Worm (Caenorhabditis elegans) whole organism, L4 larva: ENCODE data around the gene mlc-5.

Experiments used
- F26F4.8 ChIP-seq: fragments of 200-800 bp; sonication (Bioruptor generic); conservative IDR thresholded peaks from 2 replicates; pipeline ENCODE4 v1.3.6; 2022; ENCODE audit warnings: missing genetic modification characterization, missing compliant biosample characterization
- F37D6.2 ChIP-seq: sonication (generic microtip); optimal IDR thresholded peaks from 2 replicates; lab custom pipeline; 2016; ENCODE audit warnings: mild to moderate bottlenecking, missing genetic modification characterization, missing compliant biosample characterization
- R02D3.7 ChIP-seq: fragments of 150-350 bp; sonication (generic microtip); optimal IDR thresholded peaks from 3 replicates; lab custom pipeline; 2014; ENCODE audit warnings: missing biosample characterization, missing genetic modification characterization
- T20F7.1 ChIP-seq: fragments of 200-800 bp; sonication (Bioruptor generic); optimal IDR thresholded peaks from 2 replicates; lab custom pipeline; 2018; ENCODE audit warnings: mild to moderate bottlenecking, missing genetic modification characterization, missing compliant biosample characterization
- Y5F2A.4 ChIP-seq: fragments of 200-800 bp; sonication (Bioruptor generic); optimal IDR thresholded peaks from 2 replicates; lab custom pipeline; 2018; ENCODE audit warnings: mild to moderate bottlenecking, missing genetic modification characterization, missing compliant biosample characterization
- Y75B8A.6 ChIP-seq: fragments of 200-800 bp; sonication (Bioruptor generic); IDR thresholded peaks from 2 replicates; pipeline ENCODE4 v1.3.6; 2022; ENCODE audit warnings: missing genetic modification reagents, missing genetic modification characterization, missing compliant biosample characterization
- ZK546.5 ChIP-seq, 2 experiments: sonication (generic microtip); optimal IDR thresholded peaks; 2 replicates each; lab custom pipeline; 2017; ENCODE audit warnings: missing biosample characterization in 2 of 2, missing genetic modification characterization in 2 of 2
- ceh-28 ChIP-seq: fragments of 150-350 bp; optimal IDR thresholded peaks from 2 replicates; lab custom pipeline; 2014; ENCODE audit warnings: missing biosample characterization, missing genetic modification reagents, missing genetic modification characterization
- ceh-44 ChIP-seq: fragments of 200-800 bp; sonication (Bioruptor generic); IDR thresholded peaks from 2 replicates; pipeline ENCODE4 v1.3.6; 2022; ENCODE audit warnings: missing genetic modification reagents, missing genetic modification characterization, missing compliant biosample characterization
- ceh-62 ChIP-seq: sonication (generic microtip); optimal IDR thresholded peaks from 2 replicates; lab custom pipeline; 2017; ENCODE audit warnings: missing biosample characterization, missing genetic modification characterization
- ceh-82 ChIP-seq: sonication (generic microtip); optimal IDR thresholded peaks from 2 replicates; lab custom pipeline; 2017; ENCODE audit warnings: missing biosample characterization, missing genetic modification characterization
- ces-1 ChIP-seq: fragments of 150-350 bp; sonication (generic microtip); optimal IDR thresholded peaks from 4 replicates; lab custom pipeline; 2014; ENCODE audit warnings: missing biosample characterization, missing genetic modification reagents, missing genetic modification characterization
- ctbp-1 ChIP-seq: fragments of 200-800 bp; sonication (Bioruptor generic); IDR thresholded peaks from 2 replicates; pipeline ENCODE4 v1.3.6; 2022; ENCODE audit warnings: missing genetic modification reagents, missing genetic modification characterization, missing compliant biosample characterization
- daf-16 ChIP-seq, 3 experiments: sonication (generic microtip); optimal IDR thresholded peaks; 2 replicates each; lab custom pipeline; 2016 to 2017; ENCODE audit warnings: missing genetic modification characterization in 3 of 3, missing genetic modification reagents in 3 of 3, mild to moderate bottlenecking in 2 of 3, missing compliant biosample characterization in 2 of 3, missing biosample characterization in 1 of 3, moderate library complexity in 1 of 3
- daf-8 ChIP-seq: fragments of 200-800 bp; sonication (Bioruptor generic); IDR thresholded peaks from 2 replicates; pipeline ENCODE4 v1.3.6; 2022; ENCODE audit warnings: missing genetic modification characterization, missing compliant biosample characterization
- dmd-8 ChIP-seq: fragments of 200-800 bp; sonication (Bioruptor generic); IDR thresholded peaks from 2 replicates; pipeline ENCODE4 v1.3.6; 2022; ENCODE audit warnings: missing genetic modification characterization, missing compliant biosample characterization
- dmd-9 ChIP-seq: fragments of 200-800 bp; sonication (Bioruptor generic); IDR thresholded peaks from 2 replicates; pipeline ENCODE4 v1.3.6; 2022; ENCODE audit warnings: missing genetic modification reagents, missing genetic modification characterization, missing compliant biosample characterization
- duxl-1 ChIP-seq: sonication (generic microtip); optimal IDR thresholded peaks from 2 replicates; lab custom pipeline; 2016; ENCODE audit warnings: mild to moderate bottlenecking, missing genetic modification characterization, moderate library complexity, missing compliant biosample characterization; ENCODE audit not compliant: poor library complexity
- dve-1 ChIP-seq: sonication (generic microtip); optimal IDR thresholded peaks from 2 replicates; lab custom pipeline; 2017; ENCODE audit warnings: antibody characterized with exemption, mild to moderate bottlenecking, missing genetic modification characterization, missing compliant biosample characterization; ENCODE audit not compliant: insufficient read depth
- fkh-10 ChIP-seq: fragments of 150-350 bp; optimal IDR thresholded peaks from 2 replicates; lab custom pipeline; 2014; ENCODE audit warnings: missing biosample characterization, missing genetic modification reagents, missing genetic modification characterization
- hlh-11 ChIP-seq: fragments of 200-800 bp; sonication (Bioruptor generic); optimal IDR thresholded peaks from 2 replicates; lab custom pipeline; 2018; ENCODE audit warnings: mild to moderate bottlenecking, missing genetic modification characterization, missing compliant biosample characterization
- hlh-30 ChIP-seq: sonication (generic microtip); optimal IDR thresholded peaks from 2 replicates; lab custom pipeline; 2017; ENCODE audit warnings: antibody characterized with exemption, mild to moderate bottlenecking, missing genetic modification characterization, missing compliant biosample characterization; ENCODE audit not compliant: insufficient read depth
- hmg-1.1 ChIP-seq: fragments of 200-800 bp; sonication (Bioruptor generic); IDR thresholded peaks from 2 replicates; pipeline ENCODE4 v1.3.6; 2022; ENCODE audit warnings: missing genetic modification reagents, missing genetic modification characterization, missing compliant biosample characterization
- lim-7 ChIP-seq: fragments of 200-800 bp; sonication (Bioruptor generic); IDR thresholded peaks from 2 replicates; pipeline ENCODE4 v1.3.6; 2022; ENCODE audit warnings: missing genetic modification characterization, missing compliant biosample characterization
- lin-1 ChIP-seq: fragments of 200-800 bp; sonication (Bioruptor generic); IDR thresholded peaks from 2 replicates; pipeline ENCODE4 v1.3.6; 2022; ENCODE audit warnings: missing genetic modification reagents, missing genetic modification characterization, missing compliant biosample characterization
- lin-15B ChIP-seq: fragments of 150-350 bp; sonication (generic microtip); optimal IDR thresholded peaks from 3 replicates; lab custom pipeline; 2014; ENCODE audit warnings: missing biosample characterization, missing genetic modification characterization
- lin-38 ChIP-seq: fragments of 200-800 bp; sonication (Bioruptor generic); IDR thresholded peaks from 2 replicates; pipeline ENCODE4 v1.3.6; 2022; ENCODE audit warnings: missing genetic modification reagents, missing genetic modification characterization, missing compliant biosample characterization
- lin-39 ChIP-seq: fragments of 150-350 bp; optimal IDR thresholded peaks from 2 replicates; lab custom pipeline; 2014; ENCODE audit warnings: missing biosample characterization, missing genetic modification reagents, missing genetic modification characterization
- lsy-2 ChIP-seq, 2 experiments: fragments of 150-350 bp in 1 of 2; sonication (generic microtip) in 1 of 2; optimal IDR thresholded peaks; 2 replicates each; lab custom pipeline; 2014 to 2017; ENCODE audit warnings: missing biosample characterization in 2 of 2, missing genetic modification characterization in 2 of 2
- mdl-1 ChIP-seq, 2 experiments: fragments of 150-350 bp in 1 of 2; sonication (generic microtip) in 1 of 2; optimal IDR thresholded peaks; 2 replicates each; lab custom pipeline; 2014 to 2017; ENCODE audit warnings: missing biosample characterization in 2 of 2, missing genetic modification characterization in 2 of 2
- mes-2 ChIP-seq: sonication (generic microtip); optimal IDR thresholded peaks from 2 replicates; lab custom pipeline; 2016; ENCODE audit warnings: missing genotype, mild to moderate bottlenecking, missing genetic modification characterization, missing compliant biosample characterization; ENCODE audit not compliant: poor library complexity, severe bottlenecking
- mxl-2 ChIP-seq: fragments of 200-800 bp; sonication (Bioruptor generic); conservative IDR thresholded peaks from 2 replicates; pipeline ENCODE4 v1.3.6; 2022; ENCODE audit warnings: missing genetic modification reagents, missing genetic modification characterization, missing compliant biosample characterization
- nhr-102 ChIP-seq: sonication (generic microtip); optimal IDR thresholded peaks from 2 replicates; lab custom pipeline; 2016; ENCODE audit warnings: mild to moderate bottlenecking, missing genetic modification characterization, moderate library complexity, missing compliant biosample characterization
- nhr-111 ChIP-seq: fragments of 200-800 bp; sonication (Bioruptor generic); optimal IDR thresholded peaks from 2 replicates; lab custom pipeline; 2018; ENCODE audit warnings: mild to moderate bottlenecking, missing genetic modification characterization, missing compliant biosample characterization
- nhr-237 ChIP-seq: sonication (generic microtip); optimal IDR thresholded peaks from 2 replicates; lab custom pipeline; 2017; ENCODE audit warnings: missing biosample characterization, missing genetic modification characterization
- nhr-77 ChIP-seq: fragments of 150-350 bp; optimal IDR thresholded peaks from 2 replicates; lab custom pipeline; 2014; ENCODE audit warnings: missing biosample characterization, missing genetic modification characterization
- pha-4 ChIP-seq, 2 experiments: fragments of 150-350 bp in 1 of 2; fragments of 200-800 bp in 1 of 2; sonication (Bioruptor generic) in 1 of 2; IDR thresholded peaks in 1 of 2; optimal IDR thresholded peaks in 1 of 2; 2 replicates each; pipeline versions ENCODE4 v1.3.6 to Lab custom; 2014 to 2022; ENCODE audit warnings: missing genetic modification characterization in 2 of 2, missing genetic modification reagents in 2 of 2, missing biosample characterization in 1 of 2, missing compliant biosample characterization in 1 of 2
- php-3 ChIP-seq: fragments of 200-800 bp; sonication (Bioruptor generic); IDR thresholded peaks from 2 replicates; pipeline ENCODE4 v1.3.6; 2022; ENCODE audit warnings: missing genetic modification reagents, missing genetic modification characterization, missing compliant biosample characterization
- skn-1 ChIP-seq: fragments of 150-350 bp; optimal IDR thresholded peaks from 2 replicates; lab custom pipeline; 2014; ENCODE audit warnings: missing biosample characterization, missing genetic modification characterization
- snpc-1.2 ChIP-seq: fragments of 200-800 bp; sonication (Bioruptor generic); IDR thresholded peaks from 2 replicates; pipeline ENCODE4 v1.3.6; 2022; ENCODE audit warnings: missing genetic modification reagents, missing genetic modification characterization, missing compliant biosample characterization
- snpc-4 ChIP-seq: fragments of 150-350 bp; optimal IDR thresholded peaks from 2 replicates; lab custom pipeline; 2014; ENCODE audit warnings: missing biosample characterization, missing genetic modification characterization
- spr-1 ChIP-seq: sonication (generic microtip); optimal IDR thresholded peaks from 2 replicates; lab custom pipeline; 2016; ENCODE audit warnings: mild to moderate bottlenecking, missing genetic modification characterization, missing compliant biosample characterization
- tag-97 ChIP-seq: fragments of 200-800 bp; sonication (Bioruptor generic); IDR thresholded peaks from 2 replicates; pipeline ENCODE4 v1.3.6; 2022; ENCODE audit warnings: missing genetic modification characterization, missing compliant biosample characterization
- unc-62 ChIP-seq, 3 experiments: fragments of 150-350 bp in 1 of 3; sonication (generic microtip); optimal IDR thresholded peaks in 2 of 3; peaks in 1 of 3; 1 replicate in 1 of 3; 2 replicates in 2 of 3; lab custom pipeline; 2014 to 2017; ENCODE audit warnings: missing biosample characterization in 3 of 3, missing genetic modification characterization in 3 of 3, missing genetic modification reagents in 3 of 3, missing genotype in 1 of 3
- vab-7 ChIP-seq: fragments of 200-800 bp; sonication (Bioruptor generic); IDR thresholded peaks from 2 replicates; pipeline ENCODE4 v1.3.6; 2022; ENCODE audit warnings: missing genetic modification reagents, missing genetic modification characterization, missing compliant biosample characterization
- zfp-3 ChIP-seq: fragments of 200-800 bp; sonication (Bioruptor generic); conservative IDR thresholded peaks from 2 replicates; pipeline ENCODE4 v1.3.6; 2022; ENCODE audit warnings: missing genetic modification reagents, missing genetic modification characterization, missing compliant biosample characterization
- zip-2 ChIP-seq: fragments of 150-350 bp; optimal IDR thresholded peaks from 2 replicates; lab custom pipeline; 2014; ENCODE audit warnings: missing biosample characterization, missing genetic modification characterization

mlc-5 gene

ce11 chrIII:13604834-13605233, 18.3 kb upstream of the mlc-5 start (continued):
- peak; percentile 6 for TF ChIP-seq nhr-111

ce11 chrIII:13606016-13606530, 17.0 kb upstream of the mlc-5 start, which contains the start of gene act-5:
Gene act-5, minus strand, starts transcription at chrIII:13606066.
- no peak for TF ChIP-seq Y75B8A.6 (GFP tag; lab: Robert Waterston, UW)
- peak; percentile 77 for TF ChIP-seq nhr-77
- no peak for TF ChIP-seq F26F4.8 (GFP tag; lab: Robert Waterston, UW)
- no peak for TF ChIP-seq lin-15B (tag; lab: Kevin White, UChicago)
- peak; percentile 53 for TF ChIP-seq hlh-30 (tag; lab: Kevin White, UChicago)
- no peak for TF ChIP-seq Y5F2A.4 (GFP tag; lab: Kevin White, UChicago)
- TF ChIP-seq lim-7 (GFP tag; lab: Robert Waterston, UW) = no peak
- TF ChIP-seq duxl-1 (tag; lab: Kevin White, UChicago) = no peak
- TF ChIP-seq ceh-62 = no peak
- TF ChIP-seq dmd-9 = no peak
- TF ChIP-seq nhr-102 (tag; lab: Kevin White, UChicago) = peak; percentile 74
- no peak for TF ChIP-seq skn-1
- TF ChIP-seq F37D6.2 = no peak
- TF ChIP-seq fkh-10 (GFP tag; lab: Kevin White, UChicago) = no peak
- TF ChIP-seq dmd-8 (GFP tag; lab: Robert Waterston, UW) = no peak
- TF ChIP-seq zfp-3 (GFP tag; lab: Robert Waterston, UW) = no peak
- no peak for TF ChIP-seq php-3 (GFP tag; lab: Robert Waterston, UW)
- no peak for TF ChIP-seq R02D3.7 (tag; lab: Kevin White, UChicago)
- TF ChIP-seq lin-1 (GFP tag; lab: Robert Waterston, UW) = 0 out of 2 replicates have a peak, but pooled peaks have one; percentile 39
- no peak for TF ChIP-seq lin-38 (GFP tag; lab: Robert Waterston, UW)
- TF ChIP-seq snpc-1.2 (GFP tag; lab: Robert Waterston, UW) = no peak
- no peak for TF ChIP-seq pha-4 (GFP tag; IDR thresholded peaks at IDR 0.05; lab: Robert Waterston, UW)
- TF ChIP-seq pha-4 (tag; optimal IDR thresholded peaks at IDR 0.05; lab: Kevin White, UChicago) = peak; percentile 6
- no peak for TF ChIP-seq tag-97 (GFP tag; lab: Robert Waterston, UW)
- no peak for TF ChIP-seq lin-39
- no peak for TF ChIP-seq ctbp-1 (GFP tag; lab: Robert Waterston, UW)
- TF ChIP-seq spr-1 (tag; lab: Kevin White, UChicago) = no peak
- TF ChIP-seq ceh-82 (tag; lab: Kevin White, UChicago) = no peak
- peak; percentile 87 for TF ChIP-seq hlh-11 (tag; lab: Kevin White, UChicago)
- TF ChIP-seq daf-8 = no peak
- no peak for TF ChIP-seq ces-1
- no peak for TF ChIP-seq nhr-237 (tag; lab: Kevin White, UChicago)
- no peak for TF ChIP-seq hmg-1.1 (GFP tag; lab: Robert Waterston, UW)
- peak; percentile 79 for TF ChIP-seq dve-1 (tag; lab: Kevin White, UChicago)
- no peak for TF ChIP-seq lsy-2 (tag; optimal IDR thresholded peaks at IDR 0.05; lab: Kevin White, UChicago)
- TF ChIP-seq ZK546.5 (tag; optimal IDR thresholded peaks at IDR 0.05; lab: Kevin White, UChicago) = no peak
- peak in 1 of 2 experiments; percentile 15 for TF ChIP-seq daf-16 (GFP tag; optimal IDR thresholded peaks at IDR 0.05; lab: Kevin White, UChicago)
- peak; percentile 90 for TF ChIP-seq daf-16 (tag; optimal IDR thresholded peaks at IDR 0.05; lab: Kevin White, UChicago)
- TF ChIP-seq vab-7 (GFP tag; lab: Robert Waterston, UW) = no peak
- TF ChIP-seq snpc-4 (tag; lab: Kevin White, UChicago) = no peak
- TF ChIP-seq mxl-2 (GFP tag; lab: Robert Waterston, UW) = no peak
- no peak for TF ChIP-seq mdl-1 (tag; optimal IDR thresholded peaks at IDR 0.05; lab: Kevin White, UChicago)
- no peak for TF ChIP-seq zip-2 (tag; lab: Kevin White, UChicago)
- TF ChIP-seq T20F7.1 (GFP tag; lab: Kevin White, UChicago) = no peak
- no peak for TF ChIP-seq ceh-28 (tag; lab: Kevin White, UChicago)
- peak in 1 of 2 experiments; percentile 93 for TF ChIP-seq unc-62 (GFP tag; optimal IDR thresholded peaks at IDR 0.05 in 1 of 2; lab: Kevin White, UChicago)
- TF ChIP-seq unc-62 (tag; optimal IDR thresholded peaks at IDR 0.05; lab: Kevin White, UChicago) = no peak
- TF ChIP-seq ceh-44 (GFP tag; lab: Robert Waterston, UW) = no peak
- TF ChIP-seq mes-2 = no peak
